Worm (Caenorhabditis elegans) whole organism, L4 larva: ENCODE data around the gene Y38C1BA.4.

Experiments
- Y75B8A.6 ChIP-seq: fragments of 200-800 bp; sonication (Bioruptor generic); IDR thresholded peaks from 2 replicates; pipeline ENCODE4 v1.3.6; 2022; ENCODE audit warnings: missing genetic modification reagents, missing genetic modification characterization, missing compliant biosample characterization
- fkh-10 ChIP-seq: fragments of 150-350 bp; optimal IDR thresholded peaks from 2 replicates; lab custom pipeline; 2014; ENCODE audit warnings: missing biosample characterization, missing genetic modification reagents, missing genetic modification characterization
- fos-1 ChIP-seq: fragments of 150-350 bp; optimal IDR thresholded peaks from 2 replicates; lab custom pipeline; 2014; ENCODE audit warnings: missing biosample characterization, missing genetic modification characterization
- lin-15B ChIP-seq: fragments of 150-350 bp; sonication (generic microtip); optimal IDR thresholded peaks from 3 replicates; lab custom pipeline; 2014; ENCODE audit warnings: missing biosample characterization, missing genetic modification characterization
- lsy-2 ChIP-seq, 2 experiments: fragments of 150-350 bp in 1 of 2; sonication (generic microtip) in 1 of 2; optimal IDR thresholded peaks; 2 replicates each; lab custom pipeline; 2014 to 2017; ENCODE audit warnings: missing biosample characterization in 2 of 2, missing genetic modification characterization in 2 of 2
- mep-1 ChIP-seq: fragments of 150-350 bp; sonication (generic microtip); optimal IDR thresholded peaks from 3 replicates; lab custom pipeline; 2014; ENCODE audit warnings: missing biosample characterization, missing genetic modification characterization
- mxl-3 ChIP-seq: fragments of 200-800 bp; sonication (Bioruptor generic); optimal IDR thresholded peaks from 2 replicates; lab custom pipeline; 2018; ENCODE audit warnings: mild to moderate bottlenecking, missing genetic modification characterization, missing compliant biosample characterization
- snpc-4 ChIP-seq: fragments of 150-350 bp; optimal IDR thresholded peaks from 2 replicates; lab custom pipeline; 2014; ENCODE audit warnings: missing biosample characterization, missing genetic modification characterization
- ztf-11 ChIP-seq: fragments of 150-350 bp; optimal IDR thresholded peaks from 2 replicates; lab custom pipeline; 2014; ENCODE audit warnings: missing biosample characterization, missing genetic modification characterization

ce11 chrIV:1824065-1824531, 2.4 kb downstream of the Y38C1BA.4 start, which contains the start of gene cmk-1:
- TF ChIP-seq mxl-3 (GFP tag; lab: Kevin White, UChicago) (peak; percentile 36), Y75B8A.6 (GFP tag; lab: Robert Waterston, UW) (0 out of 2 replicates have a peak, but pooled peaks have one; percentile 30), fos-1 (no peak), ztf-11 (tag; lab: Kevin White, UChicago) (no peak), snpc-4 (tag; lab: Kevin White, UChicago) (no peak), lsy-2 (tag; optimal IDR thresholded peaks at IDR 0.05; lab: Kevin White, UChicago) (peak in 1 of 2 experiments; percentile 44), lin-15B (no peak), mep-1 (peak; percentile 74), fkh-10 (GFP tag; lab: Kevin White, UChicago) (peak; percentile 76)
